Fruit fly (Drosophila melanogaster) whole organism, pupa: ENCODE measurements around the gene Hacd1.
A peak's percentile ranks its signal among the peaks of the same experiment; 100 is the strongest.

Source experiments
- CG13204 ChIP-seq: fragments of 200-800 bp; sonication (Bioruptor generic); optimal IDR thresholded peaks from 2 replicates; lab custom pipeline; 2018; ENCODE audit warnings: missing biosample characterization, mild to moderate bottlenecking, missing genetic modification characterization, moderate library complexity
- CG9948 ChIP-seq: fragments of 200-800 bp; sonication (Bioruptor generic); optimal IDR thresholded peaks from 2 replicates; lab custom pipeline; 2018; ENCODE audit warnings: missing biosample characterization, mild to moderate bottlenecking, missing genetic modification characterization, moderate library complexity
- Pif1A ChIP-seq: fragments of 200-800 bp; sonication (Bioruptor generic); optimal IDR thresholded peaks from 3 replicates; lab custom pipeline; 2016; ENCODE audit warnings: missing biosample characterization, missing genetic modification characterization
- rn ChIP-seq: fragments of 200-800 bp; sonication (Bioruptor generic); IDR thresholded peaks from 2 replicates; pipeline ENCODE4 v1.3.6; 2022; ENCODE audit warnings: missing biosample characterization, missing genetic modification characterization

DNA sequence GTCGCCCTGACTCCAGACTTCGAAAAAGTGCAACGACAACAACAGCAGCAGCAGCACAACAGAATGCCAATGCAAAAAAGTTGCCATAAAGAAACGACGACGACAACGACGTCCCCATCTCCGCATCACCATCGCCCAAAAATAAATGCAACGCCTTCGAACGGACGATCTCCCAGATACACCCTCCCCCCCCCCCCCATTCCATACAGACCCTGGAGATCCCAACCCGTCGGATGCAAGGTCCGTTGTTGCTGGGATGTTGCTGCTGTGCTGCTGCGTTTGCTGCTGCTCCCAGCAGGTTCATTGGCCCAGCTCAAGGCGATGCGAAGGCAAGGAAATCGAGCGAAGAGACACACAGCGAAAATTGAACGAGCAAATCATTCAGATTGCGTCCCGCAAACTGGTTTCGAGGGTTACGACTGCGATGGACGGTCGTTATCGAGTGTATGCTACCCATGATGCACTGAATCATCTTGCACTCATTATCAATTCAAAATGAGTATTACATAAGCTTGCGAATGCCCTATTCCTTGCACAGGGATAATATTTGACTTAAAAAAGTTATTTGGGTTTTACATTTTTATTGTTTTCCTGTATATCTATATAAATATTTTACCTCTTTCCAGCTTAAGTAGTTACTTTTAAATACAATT, 11.8 kb upstream of the Hacd1 start:
- TF ChIP-seq CG9948 (tag; lab: Kevin White, UChicago) (no peak), CG13204 (peak; percentile 98), rn (GFP tag; lab: Robert Waterston, UW) (no peak), Pif1A (GFP tag; lab: Kevin White, UChicago) (peak; percentile 38)
